Worm (Caenorhabditis elegans) whole organism, late embryonic: ENCODE results near the gene T23B7.2.

Experiments
- C08G9.2 ChIP-seq: sonication (generic microtip); optimal IDR thresholded peaks from 2 replicates; lab custom pipeline; 2016; ENCODE audit warnings: mild to moderate bottlenecking, missing genetic modification characterization, moderate library complexity, missing compliant biosample characterization
- C38D4.7 ChIP-seq: fragments of 200-800 bp; sonication (Bioruptor generic); optimal IDR thresholded peaks from 2 replicates; lab custom pipeline; 2018; ENCODE audit warnings: mild to moderate bottlenecking, missing genetic modification characterization, moderate library complexity, missing compliant biosample characterization
- K02D7.2 ChIP-seq: sonication (generic microtip); optimal IDR thresholded peaks from 2 replicates; lab custom pipeline; 2017; ENCODE audit warnings: mild to moderate bottlenecking, missing genetic modification characterization, missing compliant biosample characterization
- ceh-18 ChIP-seq: sonication (generic microtip); optimal IDR thresholded peaks from 2 replicates; lab custom pipeline; 2016; ENCODE audit warnings: missing genetic modification characterization, missing compliant biosample characterization
- ceh-19 ChIP-seq: fragments of 200-800 bp; sonication (Bioruptor generic); optimal IDR thresholded peaks from 2 replicates; lab custom pipeline; 2018; ENCODE audit warnings: mild to moderate bottlenecking, missing genetic modification characterization, missing compliant biosample characterization
- ceh-24 ChIP-seq: sonication (generic microtip); optimal IDR thresholded peaks from 2 replicates; lab custom pipeline; 2016; ENCODE audit warnings: mild to moderate bottlenecking, missing genetic modification characterization, missing compliant biosample characterization
- ceh-30 ChIP-seq: fragments of 150-350 bp; optimal IDR thresholded peaks from 2 replicates; lab custom pipeline; 2014; ENCODE audit warnings: missing biosample characterization, missing genetic modification characterization
- ceh-34 ChIP-seq: sonication (generic microtip); optimal IDR thresholded peaks from 2 replicates; lab custom pipeline; 2016; ENCODE audit warnings: mild to moderate bottlenecking, missing genetic modification characterization, missing compliant biosample characterization
- ceh-6 ChIP-seq: fragments of 200-800 bp; sonication (Bioruptor generic); optimal IDR thresholded peaks from 2 replicates; lab custom pipeline; 2018; ENCODE audit warnings: mild to moderate bottlenecking, missing genetic modification characterization, missing compliant biosample characterization
- ceh-9 ChIP-seq: sonication (generic microtip); optimal IDR thresholded peaks from 2 replicates; lab custom pipeline; 2016; ENCODE audit warnings: mild to moderate bottlenecking, missing genetic modification characterization, inconsistent platforms, missing compliant biosample characterization
- dve-1 ChIP-seq: sonication (generic microtip); optimal IDR thresholded peaks from 2 replicates; lab custom pipeline; 2017; ENCODE audit warnings: antibody characterized with exemption, mild to moderate bottlenecking, missing genetic modification characterization, missing compliant biosample characterization
- elt-2 ChIP-seq: sonication (generic microtip); optimal IDR thresholded peaks from 2 replicates; lab custom pipeline; 2016; ENCODE audit warnings: missing genetic modification reagents, missing genetic modification characterization, missing compliant biosample characterization
- ets-4 ChIP-seq: sonication (generic microtip); optimal IDR thresholded peaks from 2 replicates; lab custom pipeline; 2016; ENCODE audit warnings: missing genetic modification characterization, missing compliant biosample characterization
- eyg-1 ChIP-seq: sonication (generic microtip); optimal IDR thresholded peaks from 2 replicates; lab custom pipeline; 2016; ENCODE audit warnings: missing genotype, missing genetic modification characterization, missing compliant biosample characterization
- fkh-10 ChIP-seq: fragments of 150-350 bp; optimal IDR thresholded peaks from 2 replicates; lab custom pipeline; 2014; ENCODE audit warnings: missing biosample characterization, missing genetic modification reagents, missing genetic modification characterization
- hlh-6 ChIP-seq: sonication (generic microtip); optimal IDR thresholded peaks from 2 replicates; lab custom pipeline; 2016; ENCODE audit warnings: missing genotype, missing genetic modification characterization, missing compliant biosample characterization
- lin-11 ChIP-seq: fragments of 200-800 bp; sonication (Bioruptor generic); optimal IDR thresholded peaks from 2 replicates; lab custom pipeline; 2018; ENCODE audit warnings: mild to moderate bottlenecking, missing genetic modification characterization, missing compliant biosample characterization
- nfya-1 ChIP-seq: sonication (generic microtip); optimal IDR thresholded peaks from 2 replicates; lab custom pipeline; 2017; ENCODE audit warnings: missing genetic modification characterization, mild to moderate bottlenecking, missing compliant biosample characterization, antibody characterized with exemption, moderate library complexity
- odd-2 ChIP-seq: sonication (generic microtip); optimal IDR thresholded peaks from 2 replicates; lab custom pipeline; 2017; ENCODE audit warnings: antibody characterized with exemption, mild to moderate bottlenecking, missing genetic modification characterization, missing compliant biosample characterization
- pag-3 ChIP-seq: sonication (generic microtip); optimal IDR thresholded peaks from 2 replicates; lab custom pipeline; 2016; ENCODE audit warnings: missing compliant biosample characterization, missing genetic modification characterization, borderline replicate concordance
- pha-4 ChIP-seq: fragments of 150-350 bp; optimal IDR thresholded peaks from 2 replicates; lab custom pipeline; 2018; ENCODE audit warnings: missing biosample characterization, missing genetic modification reagents, missing genetic modification characterization
- pros-1 ChIP-seq: fragments of 150-350 bp; optimal IDR thresholded peaks from 2 replicates; lab custom pipeline; 2014; ENCODE audit warnings: missing biosample characterization, missing genetic modification reagents, missing genetic modification characterization
- rnt-1 ChIP-seq: sonication (generic microtip); optimal IDR thresholded peaks from 2 replicates; lab custom pipeline; 2016; ENCODE audit warnings: missing genetic modification characterization, missing compliant biosample characterization
- sdc-2 ChIP-seq: sonication (generic microtip); optimal IDR thresholded peaks from 2 replicates; lab custom pipeline; 2016; ENCODE audit warnings: missing genotype, missing genetic modification characterization, missing compliant biosample characterization
- sox-4 ChIP-seq: sonication (generic microtip); optimal IDR thresholded peaks from 2 replicates; lab custom pipeline; 2017; ENCODE audit warnings: mild to moderate bottlenecking, missing genetic modification characterization, inconsistent platforms, missing compliant biosample characterization
- syd-9 ChIP-seq: sonication (generic microtip); optimal IDR thresholded peaks from 2 replicates; lab custom pipeline; 2016; ENCODE audit warnings: mild to moderate bottlenecking, missing genetic modification characterization, moderate library complexity, missing compliant biosample characterization
- tbx-2 ChIP-seq: sonication (generic microtip); optimal IDR thresholded peaks from 2 replicates; lab custom pipeline; 2016; ENCODE audit warnings: missing genetic modification characterization, missing compliant biosample characterization
- ttx-3 ChIP-seq: sonication (generic microtip); optimal IDR thresholded peaks from 2 replicates; lab custom pipeline; 2016; ENCODE audit warnings: missing genetic modification reagents, missing genetic modification characterization, missing compliant biosample characterization
- unc-42 ChIP-seq: sonication (generic microtip); optimal IDR thresholded peaks from 2 replicates; lab custom pipeline; 2016; ENCODE audit warnings: missing genotype, missing genetic modification characterization, missing compliant biosample characterization
- unc-55 ChIP-seq: sonication (generic microtip); optimal IDR thresholded peaks from 2 replicates; lab custom pipeline; 2017; ENCODE audit warnings: missing biosample characterization, missing genetic modification reagents, missing genetic modification characterization
- unc-86 ChIP-seq: sonication (generic microtip); optimal IDR thresholded peaks from 2 replicates; lab custom pipeline; 2016; ENCODE audit warnings: missing genetic modification characterization, missing compliant biosample characterization
- zip-5 ChIP-seq: sonication (generic microtip); optimal IDR thresholded peaks from 2 replicates; lab custom pipeline; 2016; ENCODE audit warnings: missing genetic modification characterization, missing compliant biosample characterization
- ztf-16 ChIP-seq: sonication (generic microtip); optimal IDR thresholded peaks from 2 replicates; lab custom pipeline; 2017; ENCODE audit warnings: missing genetic modification characterization, missing compliant biosample characterization

T23B7.2 gene

DNA sequence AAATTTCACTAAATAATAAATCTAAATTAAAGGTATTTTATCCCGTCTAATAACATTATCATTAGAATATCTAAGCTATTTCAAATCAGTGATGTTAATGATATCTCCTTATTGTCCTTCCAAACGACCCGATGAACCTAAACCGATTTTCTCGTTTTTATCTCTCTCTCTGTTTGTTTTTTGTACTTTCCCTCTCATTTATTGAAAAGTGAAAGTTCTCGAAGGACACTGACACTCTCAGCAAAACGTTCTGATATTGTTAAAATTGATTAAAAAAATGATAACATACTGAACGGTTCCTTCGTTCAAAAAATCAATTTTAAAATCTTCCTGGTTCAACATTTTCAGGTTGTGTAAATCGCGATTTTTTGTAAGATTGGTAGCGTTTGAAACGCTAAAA is 34.0 kb upstream of the T23B7.2 start, which contains the start of gene F11G11.13:
Gene F11G11.13, minus strand, starts transcription at position 89 of the 400 bp plus-strand sequence.
- TF ChIP-seq ceh-6 (GFP tag; lab: Kevin White, UChicago) (no peak), ceh-30 (tag; lab: Kevin White, UChicago) (no peak), sdc-2 (no peak), pros-1 (tag; lab: Kevin White, UChicago) (no peak), pha-4 (tag; lab: Kevin White, UChicago) (no peak), odd-2 (tag; lab: Kevin White, UChicago) (no peak), hlh-6 (no peak), ets-4 (tag; lab: Kevin White, UChicago) (no peak), unc-42 (tag; lab: Kevin White, UChicago) (no peak), elt-2 (tag; lab: Kevin White, UChicago) (no peak), syd-9 (tag; lab: Kevin White, UChicago) (no peak), zip-5 (tag; lab: Kevin White, UChicago) (no peak), dve-1 (tag; lab: Kevin White, UChicago) (no peak), ztf-16 (tag; lab: Kevin White, UChicago) (no peak), unc-86 (tag; lab: Kevin White, UChicago) (no peak)

DNA sequence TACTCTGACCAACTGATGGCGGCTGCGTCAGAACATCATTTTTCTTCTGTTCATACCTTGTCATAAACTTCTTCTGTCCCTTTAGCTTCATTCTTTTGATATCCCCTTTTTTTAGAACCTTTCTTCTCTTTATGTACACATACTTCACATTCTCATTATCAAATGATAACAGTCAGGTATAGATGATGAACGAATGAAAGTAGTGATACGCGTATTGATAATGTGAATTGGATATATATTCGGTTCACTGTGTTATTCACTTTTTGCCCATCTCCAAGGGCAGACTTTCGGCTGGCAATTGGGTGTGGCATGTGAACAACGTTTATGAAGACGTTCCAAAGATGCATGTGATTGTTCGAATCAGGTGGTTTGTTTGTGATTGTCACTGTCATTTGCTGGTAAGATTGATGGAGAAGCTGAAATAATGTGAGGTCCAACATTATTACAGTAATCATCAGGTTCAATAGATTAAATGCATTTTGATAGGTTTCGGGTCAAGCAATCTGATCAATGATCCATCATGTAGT is 32.4 kb upstream of the T23B7.2 start, which contains the start of gene F11G11.15:
Gene F11G11.15, plus strand, starts transcription at position 511 of the 527 bp plus-strand sequence.
- TF ChIP-seq zip-5 (tag; lab: Kevin White, UChicago) (no peak), lin-11 (tag; lab: Kevin White, UChicago) (no peak), ceh-24 (tag; lab: Kevin White, UChicago) (no peak), pag-3 (no peak)

DNA sequence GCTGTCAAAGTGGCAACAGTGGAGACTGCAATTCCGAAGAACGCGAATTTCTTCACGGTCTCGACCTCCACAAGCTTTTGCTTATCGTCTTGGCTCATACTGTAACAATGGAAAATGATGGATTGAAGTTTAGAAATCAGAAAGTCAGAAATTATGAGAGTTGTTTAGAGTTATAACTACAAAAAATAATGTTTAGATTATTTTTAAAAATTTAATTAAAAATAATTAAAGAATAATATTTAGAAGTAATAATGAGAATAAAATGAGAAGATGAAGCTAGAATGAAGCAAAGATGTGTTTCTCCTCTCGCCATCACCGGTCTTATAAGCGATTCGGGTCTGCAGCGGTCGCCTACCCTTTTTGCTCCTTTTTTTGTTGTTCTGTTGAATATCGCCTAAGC is 31.0 kb upstream of the T23B7.2 start, which contains the start of gene col-73:
Gene col-73, minus strand, starts transcription at position 101 of the 400 bp plus-strand sequence.
- TF ChIP-seq unc-42 (tag; lab: Kevin White, UChicago) = no peak
- no peak for TF ChIP-seq ceh-18 (tag; lab: Kevin White, UChicago)
- TF ChIP-seq C38D4.7 (GFP tag; lab: Kevin White, UChicago) = no peak
- no peak for TF ChIP-seq ceh-9 (tag; lab: Kevin White, UChicago)
- no peak for TF ChIP-seq ceh-6 (GFP tag; lab: Kevin White, UChicago)
- TF ChIP-seq odd-2 (tag; lab: Kevin White, UChicago) = no peak
- no peak for TF ChIP-seq pros-1 (tag; lab: Kevin White, UChicago)
- TF ChIP-seq tbx-2 (tag; lab: Kevin White, UChicago) = no peak
- no peak for TF ChIP-seq lin-11 (tag; lab: Kevin White, UChicago)

DNA sequence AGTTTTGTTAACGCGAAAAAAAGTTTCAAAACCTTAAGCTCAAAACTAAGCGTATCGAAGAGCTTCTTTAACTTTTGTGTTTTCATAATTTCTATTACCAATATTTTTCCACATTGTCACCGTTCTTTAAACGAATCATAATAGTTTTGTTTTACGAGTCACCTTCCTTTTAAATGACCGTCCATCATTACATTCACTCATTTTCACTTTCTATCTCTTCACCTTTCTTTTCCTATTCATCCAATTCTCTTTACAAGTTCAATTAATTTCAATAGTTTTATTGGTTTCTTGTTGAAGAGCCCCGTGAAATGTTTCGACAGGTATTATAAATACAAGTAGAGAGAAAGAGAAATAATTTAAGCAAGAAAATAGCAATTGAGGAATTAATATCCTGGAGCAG is 29.8 kb upstream of the T23B7.2 start:
- TF ChIP-seq fkh-10 = no peak
- TF ChIP-seq pha-4 (tag; lab: Kevin White, UChicago) = no peak

ce11 chrII:4870691-4871090 is 28.6 kb upstream of the T23B7.2 start, which contains the start of gene col-20:
TSS of gene col-20 (minus strand) at chrII:4870791.
- TF ChIP-seq C08G9.2 (tag; lab: Kevin White, UChicago) (no peak), rnt-1 (no peak), unc-55 (GFP tag; lab: Kevin White, UChicago) (no peak), ceh-19 (GFP tag; lab: Kevin White, UChicago) (no peak), ceh-34 (tag; lab: Kevin White, UChicago) (no peak), sdc-2 (no peak), K02D7.2 (no peak), ceh-24 (tag; lab: Kevin White, UChicago) (no peak), zip-5 (tag; lab: Kevin White, UChicago) (no peak), ttx-3 (tag; lab: Kevin White, UChicago) (no peak), sox-4 (tag; lab: Kevin White, UChicago) (no peak), unc-42 (tag; lab: Kevin White, UChicago) (no peak), eyg-1 (no peak), nfya-1 (no peak)
